Fruit fly (Drosophila melanogaster) whole organism, wandering third instar larva: Measurements from ENCODE around the gene PolE2.
A peak's percentile ranks its signal among the peaks of the same experiment; 100 is the strongest.

Source experiments
- Abd-B ChIP-seq: fragments of >200 bp; optimal IDR thresholded peaks from 2 replicates; lab custom pipeline; 2017; ENCODE audit warnings: missing biosample characterization, missing genetic modification characterization
- CG32264 ChIP-seq: fragments of 200-800 bp; sonication (Bioruptor generic); optimal IDR thresholded peaks from 2 replicates; lab custom pipeline; 2016; ENCODE audit warnings: missing biosample characterization, missing genetic modification characterization
- CG9705 ChIP-seq: fragments of 200-800 bp; sonication (Bioruptor generic); optimal IDR thresholded peaks from 2 replicates; lab custom pipeline; 2018; ENCODE audit warnings: missing biosample characterization, mild to moderate bottlenecking, missing genetic modification characterization
- CrebA ChIP-seq: fragments of 200-800 bp; sonication (Bioruptor generic); optimal IDR thresholded peaks from 2 replicates; lab custom pipeline; 2016; ENCODE audit warnings: missing biosample characterization, mild to moderate bottlenecking, missing genetic modification characterization, borderline replicate concordance
- Dif ChIP-seq: fragments of 200-275, 200-300 bp; sonication (Bioruptor generic); optimal IDR thresholded peaks from 2 replicates; lab custom pipeline; 2018; ENCODE audit warnings: missing biosample characterization, missing genetic modification characterization; ENCODE audit not compliant: partially characterized antibody
- GATAd ChIP-seq: sonication (Bioruptor generic); optimal IDR thresholded peaks from 2 replicates; lab custom pipeline; 2016; ENCODE audit warnings: missing biosample characterization, missing genetic modification characterization
- Hnf4 ChIP-seq: fragments of 200-800 bp; sonication (Bioruptor generic); optimal IDR thresholded peaks from 2 replicates; lab custom pipeline; 2016; ENCODE audit warnings: missing biosample characterization, mild to moderate bottlenecking, missing genetic modification characterization
- Hr78 ChIP-seq: fragments of >200 bp; optimal IDR thresholded peaks from 2 replicates; lab custom pipeline; 2017; ENCODE audit warnings: missing biosample characterization, missing genetic modification characterization
- Hr83 ChIP-seq: fragments of 200-300 bp; sonication (Bioruptor generic); optimal IDR thresholded peaks from 2 replicates; lab custom pipeline; 2016; ENCODE audit warnings: missing biosample characterization, mild to moderate bottlenecking, missing genetic modification characterization, moderate library complexity; ENCODE audit not compliant: poor library complexity, severe bottlenecking
- Mio ChIP-seq: sonication (Bioruptor generic); optimal IDR thresholded peaks from 2 replicates; lab custom pipeline; 2016; ENCODE audit warnings: missing biosample characterization, missing genetic modification characterization
- Myc ChIP-seq: fragments of >200 bp; optimal IDR thresholded peaks from 2 replicates; lab custom pipeline; 2017
- N ChIP-seq: fragments of >200 bp; optimal IDR thresholded peaks from 2 replicates; lab custom pipeline; 2018; ENCODE audit warnings: missing biosample characterization, missing external identifiers, missing genetic modification characterization
- OdsH ChIP-seq: fragments of 200-800 bp; sonication (Bioruptor generic); optimal IDR thresholded peaks from 2 replicates; lab custom pipeline; 2016; ENCODE audit warnings: missing biosample characterization, mild to moderate bottlenecking, missing genetic modification characterization
- Rel ChIP-seq, 2 experiments: fragments of 200-800 bp; sonication (Bioruptor generic) in 1 of 2; optimal IDR thresholded peaks; 2 replicates in 1 of 2; 3 replicates in 1 of 2; lab custom pipeline; 2016 to 2019; ENCODE audit warnings: mild to moderate bottlenecking in 2 of 2, missing biosample characterization in 2 of 2, missing genetic modification characterization in 2 of 2, moderate library complexity in 1 of 2
- Sp1 ChIP-seq: fragments of 200-800 bp; sonication (Bioruptor generic); optimal IDR thresholded peaks from 3 replicates; lab custom pipeline; 2019; ENCODE audit warnings: missing biosample characterization, mild to moderate bottlenecking, missing genetic modification characterization, moderate library complexity
- Vsx2 ChIP-seq: fragments of 200-300, 225-300 bp; sonication (Bioruptor generic); optimal IDR thresholded peaks from 2 replicates; lab custom pipeline; 2018; ENCODE audit warnings: missing biosample characterization, missing genetic modification characterization; ENCODE audit not compliant: partially characterized antibody
- brk ChIP-seq: fragments of 200-800 bp; sonication (Bioruptor generic); optimal IDR thresholded peaks from 2 replicates; lab custom pipeline; 2016; ENCODE audit warnings: missing biosample characterization, mild to moderate bottlenecking, missing genetic modification characterization
- dmrt93B ChIP-seq: fragments of 200-800 bp; sonication (Bioruptor generic); optimal IDR thresholded peaks from 2 replicates; lab custom pipeline; 2018; ENCODE audit warnings: missing biosample characterization, mild to moderate bottlenecking, missing genetic modification characterization
- dsf ChIP-seq: sonication (Bioruptor generic); optimal IDR thresholded peaks from 2 replicates; lab custom pipeline; 2016; ENCODE audit warnings: missing biosample characterization, missing genetic modification characterization, borderline replicate concordance
- fru ChIP-seq: fragments of 200-800 bp; sonication (Bioruptor generic); optimal IDR thresholded peaks from 3 replicates; lab custom pipeline; 2016; ENCODE audit warnings: missing biosample characterization, mild to moderate bottlenecking, missing genetic modification characterization
- h ChIP-seq: fragments of 200-800 bp; sonication (Bioruptor generic); optimal IDR thresholded peaks from 3 replicates; lab custom pipeline; 2016; ENCODE audit warnings: missing biosample characterization, mild to moderate bottlenecking, missing genetic modification characterization
- jim ChIP-seq: fragments of 175-275, 200-325 bp; sonication (Bioruptor generic); optimal IDR thresholded peaks from 2 replicates; lab custom pipeline; 2016; ENCODE audit warnings: missing biosample characterization, mild to moderate bottlenecking, missing genetic modification characterization
- pan ChIP-seq: fragments of >200 bp; optimal IDR thresholded peaks from 2 replicates; lab custom pipeline; 2017
- psq ChIP-seq: fragments of 200-800 bp; sonication (Bioruptor generic); optimal IDR thresholded peaks from 3 replicates; lab custom pipeline; 2017; ENCODE audit warnings: missing biosample characterization, mild to moderate bottlenecking, missing genetic modification characterization, moderate library complexity
- rgr ChIP-seq: fragments of 200-800 bp; sonication (Bioruptor generic); optimal IDR thresholded peaks from 3 replicates; lab custom pipeline; 2016; ENCODE audit warnings: missing biosample characterization, mild to moderate bottlenecking, missing genetic modification characterization
- sv ChIP-seq: fragments of 200-800 bp; sonication (Bioruptor generic); optimal IDR thresholded peaks from 3 replicates; lab custom pipeline; 2016; ENCODE audit warnings: missing biosample characterization, missing genetic modification characterization
- usp ChIP-seq: fragments of >200 bp; optimal IDR thresholded peaks from 2 replicates; lab custom pipeline; 2017; ENCODE audit warnings: missing biosample characterization, missing genetic modification characterization
- woc ChIP-seq: sonication (Bioruptor generic); optimal IDR thresholded peaks from 2 replicates; lab custom pipeline; 2016; ENCODE audit warnings: missing biosample characterization, mild to moderate bottlenecking, missing genetic modification characterization

The PolE2 gene

dm6 chr3L:5906599-5906998 is 9.4 kb upstream of the PolE2 start, which contains the start of gene CG10486:
Gene CG10486, minus strand, starts transcription at chr3L:5906699.
- TF ChIP-seq Hnf4, result no peak
- no peak for TF ChIP-seq h
- TF ChIP-seq dmrt93B (GFP tag; lab: Kevin White, UChicago), result no peak
- no peak for TF ChIP-seq Hr78
- no peak for TF ChIP-seq CG32264 (GFP tag; lab: Kevin White, UChicago)
- no peak for TF ChIP-seq psq (GFP tag; lab: Kevin White, UChicago)
- no peak for TF ChIP-seq Dif
- no peak for TF ChIP-seq rgr (GFP tag; lab: Kevin White, UChicago)
- TF ChIP-seq, all 38 proteins: peak for 0

DNA sequence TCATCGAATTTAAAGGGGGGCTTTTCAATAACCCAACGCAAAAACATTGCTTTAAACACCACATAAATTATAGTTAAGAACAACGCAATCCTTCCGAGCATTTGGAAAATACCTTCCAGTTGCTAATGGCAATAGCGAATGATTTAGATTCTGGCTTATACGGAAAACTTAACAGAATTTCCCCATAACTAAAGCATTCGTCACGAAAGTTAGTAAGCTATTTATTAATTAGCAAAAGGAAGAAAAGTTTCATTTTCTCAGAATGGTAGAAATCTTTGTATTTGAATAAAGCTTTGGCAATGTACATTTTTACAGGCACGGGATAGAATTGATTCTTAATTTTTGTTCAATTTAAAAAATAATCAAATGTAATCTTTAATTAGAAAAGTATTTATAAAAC is 6.7 kb upstream of the PolE2 start, which contains the start of gene CG32413:
CG32413 (minus strand) TSS at position 101 of the 400 bp plus-strand sequence.
- TF ChIP-seq Rel (GFP tag; optimal IDR thresholded peaks at IDR 0.05; lab: Kevin White, UChicago) (no peak), Rel (tag; optimal IDR thresholded peaks at IDR 0.05; lab: Kevin White, UChicago) (no peak)

DNA sequence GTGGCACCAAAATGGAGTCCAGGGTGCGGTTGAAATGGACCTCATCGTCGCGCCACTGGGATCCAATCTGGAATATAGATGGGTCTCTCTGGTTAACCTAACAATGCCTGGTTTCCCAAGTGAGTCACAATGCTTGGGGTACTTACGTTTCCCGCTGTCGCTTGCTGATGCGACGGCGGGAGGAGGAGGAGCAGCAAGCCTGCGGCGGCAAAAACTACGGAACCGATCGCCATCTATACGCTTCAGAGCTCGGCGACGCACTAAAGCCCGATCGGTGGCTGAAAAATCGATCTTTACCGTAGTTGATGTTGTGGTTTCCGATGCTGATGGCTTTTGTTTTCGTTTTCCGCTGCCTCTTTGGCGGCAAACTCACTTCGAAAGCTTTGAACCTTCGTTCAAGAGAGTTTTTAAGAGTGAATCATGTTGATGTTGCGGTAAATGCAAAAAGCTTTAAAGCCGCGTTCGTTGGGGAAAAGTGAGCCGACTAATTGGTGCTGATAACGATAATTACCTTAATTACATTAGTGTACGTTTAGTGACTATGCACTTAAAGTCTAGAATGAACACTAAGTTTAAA is 5.0 kb upstream of the PolE2 start, which contains the start of gene QC:
QC (minus strand) TSS at position 268 of the 577 bp plus-strand sequence.
- peak; percentile 21 for TF ChIP-seq Vsx2 (GFP tag; lab: Kevin White, UChicago)
- TF ChIP-seq Myc (lab: Kevin White, UChicago), result no peak
- TF ChIP-seq Rel (GFP tag; optimal IDR thresholded peaks at IDR 0.05; lab: Kevin White, UChicago), result no peak
- peak; percentile 45 for TF ChIP-seq Rel (tag; optimal IDR thresholded peaks at IDR 0.05; lab: Kevin White, UChicago)

dm6 chr3L:5899305-5899704 is 2.1 kb upstream of the PolE2 start, which contains the start of gene CG32409:
Gene CG32409, plus strand, starts transcription at chr3L:5899528.
- TF ChIP-seq OdsH (GFP tag; lab: Kevin White, UChicago) (no peak), Sp1 (GFP tag; lab: Kevin White, UChicago) (no peak), pan (no peak), Rel (GFP tag; optimal IDR thresholded peaks at IDR 0.05; lab: Kevin White, UChicago) (no peak), Rel (tag; optimal IDR thresholded peaks at IDR 0.05; lab: Kevin White, UChicago) (no peak), Myc (lab: Kevin White, UChicago) (peak; percentile 64)
- TF ChIP-seq, all 38 proteins: peak for 1

dm6 chr3L:5893063-5893462 is 4.2 kb downstream of the PolE2 start:
- TF ChIP-seq jim (GFP tag; lab: Kevin White, UChicago) (no peak), h (no peak), CG9705 (GFP tag; lab: Kevin White, UChicago) (no peak), Hr78 (no peak), CG32264 (GFP tag; lab: Kevin White, UChicago) (no peak), Abd-B (GFP tag; lab: Kevin White, UChicago) (no peak), brk (GFP tag; lab: Kevin White, UChicago) (no peak), Hr83 (GFP tag; lab: Kevin White, UChicago) (no peak), GATAd (GFP tag; lab: Kevin White, UChicago) (no peak), pan (no peak), sv (GFP tag; lab: Kevin White, UChicago) (no peak), Rel (GFP tag; optimal IDR thresholded peaks at IDR 0.05; lab: Kevin White, UChicago) (no peak), Rel (tag; optimal IDR thresholded peaks at IDR 0.05; lab: Kevin White, UChicago) (no peak), fru (GFP tag; lab: Kevin White, UChicago) (no peak), woc (no peak), N (GFP tag; lab: Kevin White, UChicago) (no peak), dsf (GFP tag; lab: Kevin White, UChicago) (no peak), Vsx2 (GFP tag; lab: Kevin White, UChicago) (no peak), usp (GFP tag; lab: Kevin White, UChicago) (no peak)

DNA sequence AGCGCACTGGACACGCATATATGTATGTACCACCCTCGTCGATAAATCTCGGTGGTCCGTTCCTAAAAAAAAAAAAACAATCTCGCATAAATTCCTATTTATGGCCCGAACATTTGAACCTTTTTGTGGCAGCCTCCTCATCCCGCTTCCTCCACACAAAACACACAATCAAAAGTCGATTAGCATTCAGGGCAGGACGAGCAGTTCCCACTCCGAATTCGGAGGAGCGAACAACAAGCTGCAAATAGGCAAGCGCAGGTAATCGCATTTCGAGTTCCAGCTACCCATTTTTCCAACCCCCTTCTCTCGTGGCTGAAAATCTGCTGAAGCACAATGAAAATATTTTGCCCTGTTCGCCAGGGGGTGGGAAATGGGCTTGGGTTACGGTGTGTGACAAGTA is 5.4 kb downstream of the PolE2 start:
- no peak for TF ChIP-seq Mio (GFP tag; lab: Kevin White, UChicago)
- no peak for TF ChIP-seq CrebA (GFP tag; lab: Kevin White, UChicago)
